Worm (Caenorhabditis elegans): ENCODE measurements around the gene T09B9.5.

ce11 chrX:9805426-9805825 is 27.8 kb downstream of the T09B9.5 start:
- TF ChIP-seq elt-1 (tag; optimal IDR thresholded peaks at IDR 0.05) (no peak), tbx-2 (tag; optimal IDR thresholded peaks at IDR 0.05) (no peak), egl-27 (tag; optimal IDR thresholded peaks at IDR 0.05) (no peak), nhr-237 (tag; optimal IDR thresholded peaks at IDR 0.05) (no peak), aly-2 (tag; optimal IDR thresholded peaks at IDR 0.05) (no peak), elt-3 (tag; optimal IDR thresholded peaks at IDR 0.05) (no peak), pqm-1 (tag; optimal IDR thresholded peaks at IDR 0.05) (no peak)
